Worm (Caenorhabditis elegans): ENCODE results near the gene W07G1.1.
"Not testable (repeated sequence)": the region's sequence is repeated elsewhere in the genome, so short reads cannot be mapped to it uniquely, and the experiment has no call there.

- not testable (repeated sequence) for TF ChIP-seq pag-3 (tag; optimal IDR thresholded peaks at IDR 0.05; ENCODE audit: borderline replicate concordance); pha-4 (tag; optimal IDR thresholded peaks at IDR 0.05); hlh-30 (tag; optimal IDR thresholded peaks at IDR 0.05; ENCODE audit: insufficient read depth); unc-42 (tag; optimal IDR thresholded peaks at IDR 0.05); rnt-1 (tag; optimal IDR thresholded peaks at IDR 0.05); sox-4 (tag; optimal IDR thresholded peaks at IDR 0.05); odd-2 (tag; optimal IDR thresholded peaks at IDR 0.05)
- TF ChIP-seq pat-9 (tag; optimal IDR thresholded peaks at IDR 0.05), result peak; percentile 51
Observed at ce11 chrII:13986061-13986460, 46.6 kb upstream of the W07G1.1 start.
